Worm (Caenorhabditis elegans): ENCODE results near the gene F36A4.3.

Gene F36A4.3

DNA sequence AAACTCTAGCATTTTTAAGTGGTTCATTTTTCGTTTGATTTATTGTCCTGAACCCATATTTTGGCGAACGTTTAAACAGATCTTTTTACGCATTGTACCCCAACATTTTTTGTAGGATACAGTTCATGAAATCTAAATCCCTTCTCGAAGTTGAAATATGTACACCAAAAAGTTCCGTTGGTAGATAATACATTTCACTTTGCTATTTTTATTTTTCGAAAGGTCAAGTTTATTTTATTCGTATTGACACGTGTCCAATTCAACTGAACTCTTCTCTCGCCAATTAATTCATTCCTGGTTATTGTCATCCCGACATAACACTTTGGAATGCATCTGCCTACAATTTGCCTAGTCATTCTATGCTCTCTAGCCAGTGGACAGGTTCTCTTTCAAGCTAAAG, 1.5 kb downstream of the F36A4.3 start, which contains the start of gene F36A4.2:
TSS of gene F36A4.2 (plus strand) at position 301 of the 400 bp plus-strand sequence.
- TF ChIP-seq elt-3 (tag; optimal IDR thresholded peaks at IDR 0.05), result no peak
- no peak for TF ChIP-seq zag-1 (tag; optimal IDR thresholded peaks at IDR 0.05)
- no peak for TF ChIP-seq ztf-11 (tag; optimal IDR thresholded peaks at IDR 0.05)
- TF ChIP-seq sea-2 (GFP tag; optimal IDR thresholded peaks at IDR 0.05), result no peak
- TF ChIP-seq eor-1 (tag; optimal IDR thresholded peaks at IDR 0.05), result no peak
- TF ChIP-seq fkh-2 (tag; optimal IDR thresholded peaks at IDR 0.05), result no peak
- TF ChIP-seq unc-39 (tag; optimal IDR thresholded peaks at IDR 0.05), result no peak
- TF ChIP-seq nhr-28 (tag; optimal IDR thresholded peaks at IDR 0.05), result no peak
- TF ChIP-seq hmg-11 (tag; optimal IDR thresholded peaks at IDR 0.05), result no peak
- no peak for TF ChIP-seq nhr-43 (tag; optimal IDR thresholded peaks at IDR 0.05; ENCODE audit: poor library complexity, severe bottlenecking)
- no peak for TF ChIP-seq pha-4 (tag; optimal IDR thresholded peaks at IDR 0.05)

DNA sequence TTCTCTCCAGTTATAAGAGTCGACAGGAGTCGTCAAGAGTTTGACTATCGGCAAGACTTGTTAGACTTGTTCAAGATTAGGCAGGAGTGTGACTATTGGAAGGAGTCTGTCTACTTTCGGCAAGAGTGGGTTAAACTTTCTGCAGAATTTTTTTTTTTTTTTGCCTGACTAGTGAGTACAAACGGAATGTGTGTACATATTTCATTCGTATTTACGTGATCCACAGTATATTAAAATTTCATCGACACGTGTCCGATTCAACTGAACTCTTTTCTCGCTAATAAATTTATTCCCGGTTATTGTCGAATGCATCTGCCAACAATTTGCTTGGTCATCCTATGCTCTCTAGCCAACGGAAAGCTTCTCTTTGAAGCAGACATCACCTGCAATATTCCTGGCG, 2.8 kb downstream of the F36A4.3 start, which contains the start of gene F36A4.1:
TSS of gene F36A4.1 (plus strand) at position 301 of the 400 bp plus-strand sequence.
- no peak for TF ChIP-seq mdl-1 (tag; optimal IDR thresholded peaks at IDR 0.05)
- no peak for TF ChIP-seq ZK546.5 (tag; optimal IDR thresholded peaks at IDR 0.05)
- no peak for TF ChIP-seq ceh-16 (tag; optimal IDR thresholded peaks at IDR 0.05)
- TF ChIP-seq R02D3.7 (tag; optimal IDR thresholded peaks at IDR 0.05), result no peak
- no peak for TF ChIP-seq unc-39 (tag; optimal IDR thresholded peaks at IDR 0.05)
- no peak for TF ChIP-seq nhr-25 (tag; optimal IDR thresholded peaks at IDR 0.05)
- TF ChIP-seq ceh-9 (tag; optimal IDR thresholded peaks at IDR 0.05), result no peak
- no peak for TF ChIP-seq egl-5 (tag; optimal IDR thresholded peaks at IDR 0.05)
- no peak for TF ChIP-seq nhr-67 (tag; optimal IDR thresholded peaks at IDR 0.05)

DNA sequence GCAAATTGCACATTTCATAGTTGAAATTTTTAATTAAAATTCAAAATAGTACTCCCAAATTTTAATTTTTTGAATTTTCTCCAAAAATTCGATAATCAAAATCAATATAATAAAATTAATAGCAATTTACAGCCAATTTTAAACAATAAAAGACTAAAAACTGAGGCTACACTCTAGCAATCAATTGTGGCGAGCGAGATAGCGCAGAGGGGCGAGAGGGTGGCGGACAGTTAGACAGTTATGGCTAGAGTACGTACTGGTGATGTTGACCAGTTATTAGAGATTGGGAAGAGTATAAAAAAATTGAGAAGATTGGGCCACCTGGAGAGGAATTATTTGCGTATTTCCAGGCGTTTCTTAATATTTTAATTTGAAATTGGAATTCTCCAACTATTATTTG, 8.3 kb downstream of the F36A4.3 start, which contains the start of gene nhr-78:
TSS of gene nhr-78 (minus strand) at position 182 of the 400 bp plus-strand sequence.
- peak; percentile 27 for TF ChIP-seq elt-2 (tag; optimal IDR thresholded peaks at IDR 0.05)
- TF ChIP-seq ceh-28 (tag; optimal IDR thresholded peaks at IDR 0.05), result peak; percentile 52
- peak; percentile 23 for TF ChIP-seq pqm-1 (tag; optimal IDR thresholded peaks at IDR 0.05)
- no peak for TF ChIP-seq lin-39 (tag; optimal IDR thresholded peaks at IDR 0.05)

DNA sequence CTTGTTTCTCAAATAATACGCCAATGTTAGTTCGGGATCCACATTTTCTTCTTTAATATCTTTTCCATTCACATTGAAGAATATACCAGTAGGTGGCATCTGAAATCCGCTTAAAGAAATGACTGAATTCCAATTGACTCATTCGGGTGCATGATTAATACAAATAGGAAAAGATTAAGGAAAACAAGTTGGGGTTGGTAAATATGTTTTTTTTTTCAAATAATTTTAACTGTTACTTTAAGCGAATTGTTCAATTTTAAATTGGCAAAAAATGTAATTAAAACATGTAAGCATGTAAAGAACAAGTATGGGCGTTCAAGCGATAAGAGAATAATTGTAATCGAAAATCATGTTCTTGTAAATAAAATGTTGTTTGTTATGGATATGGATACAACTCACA, 14.6 kb downstream of the F36A4.3 start, which contains the start of gene F15E6.6:
TSS of gene F15E6.6 (minus strand) at position 101 of the 400 bp plus-strand sequence.
- TF ChIP-seq nhr-28 (tag; optimal IDR thresholded peaks at IDR 0.05) (no peak), elt-2 (tag; optimal IDR thresholded peaks at IDR 0.05) (no peak), snpc-4 (tag; optimal IDR thresholded peaks at IDR 0.05) (no peak), elt-3 (tag; optimal IDR thresholded peaks at IDR 0.05) (no peak), nhr-43 (tag; optimal IDR thresholded peaks at IDR 0.05; ENCODE audit: poor library complexity, severe bottlenecking) (no peak), pqm-1 (tag; optimal IDR thresholded peaks at IDR 0.05) (no peak), tbx-2 (tag; optimal IDR thresholded peaks at IDR 0.05) (no peak), nhr-23 (tag; optimal IDR thresholded peaks at IDR 0.05) (no peak), unc-62 (GFP tag; optimal IDR thresholded peaks at IDR 0.05) (no peak)

DNA sequence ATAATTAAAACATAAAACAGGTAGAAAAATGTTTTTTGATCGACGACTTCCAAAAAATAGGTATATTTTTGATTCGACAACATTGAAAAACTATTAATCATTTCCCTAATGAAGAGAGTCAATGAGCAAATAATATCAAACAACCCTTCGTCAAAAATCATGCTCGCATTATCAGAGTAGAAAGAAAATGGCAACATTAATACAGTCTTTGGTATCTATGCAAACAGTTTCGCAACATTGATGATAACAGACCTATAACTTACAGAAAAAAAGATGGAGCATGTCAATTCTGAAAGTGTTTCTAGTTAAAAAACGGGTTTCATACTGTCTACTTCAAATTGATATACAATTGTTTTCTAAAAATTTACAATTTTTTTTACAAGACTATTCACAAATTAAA, 15.6 kb downstream of the F36A4.3 start:
- TF ChIP-seq mdl-1 (tag; optimal IDR thresholded peaks at IDR 0.05) (no peak), nhr-23 (tag; optimal IDR thresholded peaks at IDR 0.05) (no peak), ZK546.5 (tag; optimal IDR thresholded peaks at IDR 0.05) (no peak), nhr-67 (tag; optimal IDR thresholded peaks at IDR 0.05) (no peak), elt-2 (tag; optimal IDR thresholded peaks at IDR 0.05) (peak; percentile 64), snpc-4 (tag; optimal IDR thresholded peaks at IDR 0.05) (no peak), hmg-11 (tag; optimal IDR thresholded peaks at IDR 0.05) (no peak), unc-62 (GFP tag; optimal IDR thresholded peaks at IDR 0.05) (no peak), jun-1 (tag; optimal IDR thresholded peaks at IDR 0.05) (no peak), ceh-9 (tag; optimal IDR thresholded peaks at IDR 0.05) (no peak), aly-2 (tag; optimal IDR thresholded peaks at IDR 0.05) (no peak), pqm-1 (tag; optimal IDR thresholded peaks at IDR 0.05) (peak; percentile 48), daf-12 (tag; optimal IDR thresholded peaks at IDR 0.05) (no peak), lsy-12 (tag; optimal IDR thresholded peaks at IDR 0.05) (no peak)

DNA sequence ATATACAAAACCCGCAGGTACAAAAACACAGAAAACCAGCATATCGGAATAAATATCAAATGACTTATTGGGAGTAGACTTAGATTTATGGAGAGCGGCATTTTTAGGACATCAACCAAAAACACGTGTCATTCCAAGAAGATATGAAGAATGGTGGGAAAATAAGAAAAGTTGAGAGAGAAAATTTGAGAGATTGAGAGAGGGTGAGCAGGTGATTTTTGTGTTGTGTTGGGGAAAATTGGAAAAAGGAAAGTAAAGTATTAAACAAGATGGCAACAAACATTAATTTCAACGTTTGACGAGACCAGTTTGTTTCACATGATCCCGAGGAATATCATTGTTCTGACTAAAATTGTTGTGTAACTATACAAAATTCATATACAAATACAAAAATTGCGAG, 18.9 kb downstream of the F36A4.3 start, which contains the start of gene srv-4:
TSS of gene srv-4 (minus strand) at position 101 of the 400 bp plus-strand sequence.
- no peak for TF ChIP-seq R02D3.7 (tag; optimal IDR thresholded peaks at IDR 0.05)
- TF ChIP-seq ztf-11 (tag; optimal IDR thresholded peaks at IDR 0.05), result no peak
- no peak for TF ChIP-seq nhr-237 (tag; optimal IDR thresholded peaks at IDR 0.05)
- TF ChIP-seq nhr-11 (tag; optimal IDR thresholded peaks at IDR 0.05), result no peak
- no peak for TF ChIP-seq lin-15B (tag; optimal IDR thresholded peaks at IDR 0.05)
- no peak for TF ChIP-seq snpc-4 (tag; optimal IDR thresholded peaks at IDR 0.05)
- TF ChIP-seq nhr-12 (tag; optimal IDR thresholded peaks at IDR 0.05), result no peak
- TF ChIP-seq fos-1 (tag; optimal IDR thresholded peaks at IDR 0.05), result no peak
- TF ChIP-seq mml-1 (tag; optimal IDR thresholded peaks at IDR 0.05), result no peak
- TF ChIP-seq unc-62 (GFP tag; optimal IDR thresholded peaks at IDR 0.05), result no peak
- no peak for TF ChIP-seq nhr-25 (tag; optimal IDR thresholded peaks at IDR 0.05)
- TF ChIP-seq ceh-82 (tag; optimal IDR thresholded peaks at IDR 0.05), result no peak
- TF ChIP-seq fkh-2 (tag; optimal IDR thresholded peaks at IDR 0.05), result no peak
- no peak for TF ChIP-seq ama-1 (optimal IDR thresholded peaks at IDR 0.05)
- TF ChIP-seq pha-4 (tag; optimal IDR thresholded peaks at IDR 0.05), result no peak
